Worm (Caenorhabditis elegans): Measurements from ENCODE around the gene ZC204.12.

Gene ZC204.12

ce11 chrII:1692827-1693226, 35.7 kb upstream of the ZC204.12 start, which contains the start of gene fbxc-21:
Gene fbxc-21, minus strand, starts transcription at chrII:1692927.
- TF ChIP-seq nhr-2 (tag; optimal IDR thresholded peaks at IDR 0.05): no peak
- TF ChIP-seq mab-5 (tag; optimal IDR thresholded peaks at IDR 0.05): no peak
- no peak for TF ChIP-seq cnd-1 (tag; optimal IDR thresholded peaks at IDR 0.05)
- TF ChIP-seq nhr-237 (tag; optimal IDR thresholded peaks at IDR 0.05): no peak

ce11 chrII:1691011-1691410, 33.9 kb upstream of the ZC204.12 start, which contains the start of gene fbxc-22:
Gene fbxc-22, minus strand, starts transcription at chrII:1691111.
- no peak for TF ChIP-seq nhr-12 (tag; optimal IDR thresholded peaks at IDR 0.05)
- TF ChIP-seq cnd-1 (tag; optimal IDR thresholded peaks at IDR 0.05): no peak
- TF ChIP-seq zip-8 (tag; optimal IDR thresholded peaks at IDR 0.05): no peak
- no peak for TF ChIP-seq ceh-43 (GFP tag; optimal IDR thresholded peaks at IDR 0.05)
- TF ChIP-seq drap-1 (GFP tag; optimal IDR thresholded peaks at IDR 0.05): no peak
- TF ChIP-seq bed-3 (GFP tag; optimal IDR thresholded peaks at IDR 0.05): no peak
- no peak for TF ChIP-seq unc-39 (tag; optimal IDR thresholded peaks at IDR 0.05)
- no peak for TF ChIP-seq M03D4.4 (tag; optimal IDR thresholded peaks at IDR 0.05)
- TF ChIP-seq mep-1 (tag; optimal IDR thresholded peaks at IDR 0.05): no peak
- no peak for TF ChIP-seq nhr-2 (tag; optimal IDR thresholded peaks at IDR 0.05)
- TF ChIP-seq flh-1 (GFP tag; optimal IDR thresholded peaks at IDR 0.05): no peak
- TF ChIP-seq lin-13 (tag; optimal IDR thresholded peaks at IDR 0.05): no peak
- TF ChIP-seq snpc-4 (tag; optimal IDR thresholded peaks at IDR 0.05): no peak
- TF ChIP-seq pha-4 (tag; optimal IDR thresholded peaks at IDR 0.05): no peak
- TF ChIP-seq mab-5 (tag; optimal IDR thresholded peaks at IDR 0.05): no peak

ce11 chrII:1688813-1689212, 31.7 kb upstream of the ZC204.12 start, which contains the start of the genes fbxb-18 and fbxb-19:
Gene fbxb-18, minus strand, starts transcription at chrII:1688913.
Gene fbxb-19, minus strand, starts transcription at chrII:1689181.
- no peak for TF ChIP-seq pha-4 (tag; optimal IDR thresholded peaks at IDR 0.05)
- no peak for TF ChIP-seq nhr-2 (tag; optimal IDR thresholded peaks at IDR 0.05)
- no peak for TF ChIP-seq zip-8 (tag; optimal IDR thresholded peaks at IDR 0.05)
- no peak for TF ChIP-seq sem-2 (GFP tag; optimal IDR thresholded peaks at IDR 0.05)
- no peak for TF ChIP-seq elt-1 (tag; optimal IDR thresholded peaks at IDR 0.05; ENCODE audit: borderline replicate concordance, insufficient read depth)
- TF ChIP-seq nhr-76 (tag; optimal IDR thresholded peaks at IDR 0.05): no peak
- TF ChIP-seq unc-120 (tag; optimal IDR thresholded peaks at IDR 0.05; ENCODE audit: poor library complexity, severe bottlenecking): no peak
- no peak for TF ChIP-seq ces-1 (GFP tag; optimal IDR thresholded peaks at IDR 0.05)
- TF ChIP-seq ceh-43 (GFP tag; optimal IDR thresholded peaks at IDR 0.05): no peak
- TF ChIP-seq ceh-39 (tag; optimal IDR thresholded peaks at IDR 0.05): no peak
- no peak for TF ChIP-seq ceh-83 (GFP tag; optimal IDR thresholded peaks at IDR 0.05)
- TF ChIP-seq nhr-28 (tag; optimal IDR thresholded peaks at IDR 0.05): no peak
- no peak for TF ChIP-seq ztf-11 (tag; optimal IDR thresholded peaks at IDR 0.05)
- TF ChIP-seq unc-39 (tag; optimal IDR thresholded peaks at IDR 0.05): no peak
- TF ChIP-seq nhr-237 (tag; optimal IDR thresholded peaks at IDR 0.05): no peak
- no peak for TF ChIP-seq elt-3 (tag; optimal IDR thresholded peaks at IDR 0.05)

- TF ChIP-seq unc-120 (tag; optimal IDR thresholded peaks at IDR 0.05; ENCODE audit: poor library complexity, severe bottlenecking) (no peak), mep-1 (tag; optimal IDR thresholded peaks at IDR 0.05) (no peak), tbx-8 (GFP tag; optimal IDR thresholded peaks at IDR 0.05) (no peak), nhr-2 (tag; optimal IDR thresholded peaks at IDR 0.05) (no peak), snpc-4 (tag; optimal IDR thresholded peaks at IDR 0.05) (no peak), unc-39 (tag; optimal IDR thresholded peaks at IDR 0.05) (no peak), ceh-83 (GFP tag; optimal IDR thresholded peaks at IDR 0.05) (no peak), sptf-1 (tag; optimal IDR thresholded peaks at IDR 0.05) (no peak), drap-1 (GFP tag; optimal IDR thresholded peaks at IDR 0.05) (no peak), hlh-1 (tag; optimal IDR thresholded peaks at IDR 0.05) (no peak), zip-8 (tag; optimal IDR thresholded peaks at IDR 0.05) (no peak), pha-4 (tag; optimal IDR thresholded peaks at IDR 0.05) (no peak), lsy-2 (tag; optimal IDR thresholded peaks at IDR 0.05) (no peak), lin-32 (GFP tag; optimal IDR thresholded peaks at IDR 0.05) (no peak), elt-1 (tag; optimal IDR thresholded peaks at IDR 0.05; ENCODE audit: borderline replicate concordance, insufficient read depth) (no peak), nhr-76 (tag; optimal IDR thresholded peaks at IDR 0.05) (no peak)
Observed at ce11 chrII:1683742-1684141, 26.6 kb upstream of the ZC204.12 start, which contains the start of gene fbxb-25. Gene fbxb-25, plus strand, starts transcription at chrII:1684042.

ce11 chrII:1682218-1682617, 25.1 kb upstream of the ZC204.12 start, which contains the start of gene fbxb-26:
Gene fbxb-26, plus strand, starts transcription at chrII:1682518.
- TF ChIP-seq sem-2 (GFP tag; optimal IDR thresholded peaks at IDR 0.05): no peak
- no peak for TF ChIP-seq mab-5 (tag; optimal IDR thresholded peaks at IDR 0.05)
- TF ChIP-seq unc-62 (GFP tag; optimal IDR thresholded peaks at IDR 0.05): no peak
- TF ChIP-seq sptf-1 (tag; optimal IDR thresholded peaks at IDR 0.05): no peak
- TF ChIP-seq mls-2 (tag; optimal IDR thresholded peaks at IDR 0.05): no peak
- no peak for TF ChIP-seq drap-1 (GFP tag; optimal IDR thresholded peaks at IDR 0.05)
- no peak for TF ChIP-seq lsy-2 (tag; optimal IDR thresholded peaks at IDR 0.05)
